Fruit fly (Drosophila melanogaster) whole organism, adult: ENCODE data around the gene CG12672.
A peak's percentile ranks its signal among the peaks of the same experiment; 100 is the strongest.

ENCODE experiments used
- CG11617 ChIP-seq: fragments of 200-800 bp; sonication (Bioruptor generic); optimal IDR thresholded peaks from 2 replicates; lab custom pipeline; 2017; ENCODE audit warnings: mild to moderate bottlenecking, missing biosample characterization, missing genetic modification reagents, missing genetic modification characterization
- CG12768 ChIP-seq: fragments of 200-800 bp; sonication (Bioruptor generic); optimal IDR thresholded peaks from 2 replicates; lab custom pipeline; 2017; ENCODE audit warnings: missing biosample characterization, missing genetic modification characterization, mild to moderate bottlenecking, moderate library complexity, missing genetic modification reagents
- CG1620 ChIP-seq: fragments of 200-800 bp; sonication (Bioruptor generic); optimal IDR thresholded peaks from 2 replicates; lab custom pipeline; 2016; ENCODE audit warnings: missing biosample characterization, missing genetic modification characterization
- CG5204 ChIP-seq: fragments of 200-800 bp; sonication (Bioruptor generic); optimal IDR thresholded peaks from 2 replicates; lab custom pipeline; 2016; ENCODE audit warnings: missing biosample characterization, missing genetic modification characterization
- CG7045 ChIP-seq: fragments of 200-800 bp; sonication (Bioruptor generic); optimal IDR thresholded peaks from 2 replicates; lab custom pipeline; 2017; ENCODE audit warnings: missing biosample characterization, mild to moderate bottlenecking, missing genetic modification characterization
- Clk ChIP-seq: fragments of 200-800 bp; sonication (Bioruptor generic); optimal IDR thresholded peaks from 2 replicates; lab custom pipeline; 2017; ENCODE audit warnings: missing biosample characterization, missing genetic modification characterization
- Crg-1 ChIP-seq: fragments of 200-800 bp; sonication (Bioruptor generic); optimal IDR thresholded peaks from 2 replicates; lab custom pipeline; 2016; ENCODE audit warnings: missing biosample characterization, missing genetic modification characterization
- Hr96 ChIP-seq: fragments of 200-800 bp; sonication (Bioruptor generic); optimal IDR thresholded peaks from 2 replicates; lab custom pipeline; 2016; ENCODE audit warnings: missing biosample characterization, missing genetic modification characterization
- Mnt ChIP-seq: fragments of 200-800 bp; sonication (Bioruptor generic); optimal IDR thresholded peaks from 2 replicates; lab custom pipeline; 2016; ENCODE audit warnings: missing biosample characterization, mild to moderate bottlenecking, missing genetic modification characterization
- bab1 ChIP-seq: fragments of 200-800 bp; sonication (Bioruptor generic); optimal IDR thresholded peaks from 3 replicates; lab custom pipeline; 2019; ENCODE audit warnings: missing biosample characterization, mild to moderate bottlenecking, missing genetic modification characterization, moderate library complexity
- cic ChIP-seq: fragments of 200-800 bp; sonication (Bioruptor generic); optimal IDR thresholded peaks from 2 replicates; lab custom pipeline; 2017; ENCODE audit warnings: missing biosample characterization, mild to moderate bottlenecking, missing genetic modification characterization, moderate library complexity
- cnc ChIP-seq, 2 experiments: fragments of >200 bp; optimal IDR thresholded peaks; 2 replicates each; lab custom pipeline; 2017
- kay ChIP-seq: fragments of 200-800 bp; sonication (Bioruptor generic); peaks from one replicate; lab custom pipeline; 2016; ENCODE audit warnings: missing biosample characterization, missing genetic modification characterization, borderline replicate concordance
- ovo ChIP-seq: fragments of 200-800 bp; sonication (Bioruptor generic); optimal IDR thresholded peaks from 2 replicates; lab custom pipeline; 2016; ENCODE audit warnings: missing biosample characterization, missing genetic modification characterization
- pad ChIP-seq: fragments of 200-800 bp; sonication (Bioruptor generic); optimal IDR thresholded peaks from 3 replicates; lab custom pipeline; 2017; ENCODE audit warnings: missing biosample characterization, missing genetic modification characterization, mild to moderate bottlenecking, moderate library complexity, missing genetic modification reagents
- toe ChIP-seq: fragments of 200-800 bp; sonication (Bioruptor generic); optimal IDR thresholded peaks from 2 replicates; lab custom pipeline; 2016; ENCODE audit warnings: missing biosample characterization, missing genetic modification characterization

The CG12672 gene

dm6 chrX:18009438-18009837, 2.0 kb upstream of the CG12672 start:
- TF ChIP-seq kay (GFP tag; lab: Kevin White, UChicago) (no peak), Crg-1 (GFP tag; lab: Kevin White, UChicago) (no peak), toe (GFP tag; lab: Kevin White, UChicago) (no peak), pad (no peak), Clk (GFP tag; lab: Kevin White, UChicago) (no peak)

- TF ChIP-seq CG7045 (GFP tag; lab: Kevin White, UChicago) (peak; percentile 52), bab1 (GFP tag; lab: Kevin White, UChicago) (no peak)
Measured at dm6 chrX:18003772-18004569, 3.4 kb downstream of the CG12672 start.

dm6 chrX:17995535-17995934, 11.9 kb downstream of the CG12672 start:
- TF ChIP-seq cnc (optimal IDR thresholded peaks at IDR 0.05; lab: Kevin White, UChicago) (no peak), Mnt (GFP tag; lab: Kevin White, UChicago) (no peak), bab1 (GFP tag; lab: Kevin White, UChicago) (no peak)

dm6 chrX:17968134-17968533, 39.3 kb downstream of the CG12672 start:
- TF ChIP-seq CG11617 (GFP tag; lab: Kevin White, UChicago), result no peak
- TF ChIP-seq kay (GFP tag; lab: Kevin White, UChicago), result no peak
- TF ChIP-seq CG5204 (GFP tag; lab: Kevin White, UChicago), result no peak
- TF ChIP-seq Mnt (GFP tag; lab: Kevin White, UChicago), result no peak
- TF ChIP-seq cic (GFP tag; lab: Kevin White, UChicago), result no peak
- TF ChIP-seq bab1 (GFP tag; lab: Kevin White, UChicago), result no peak
- TF ChIP-seq Crg-1 (GFP tag; lab: Kevin White, UChicago), result no peak

- TF ChIP-seq Hr96 (GFP tag; lab: Kevin White, UChicago) (no peak), CG7045 (GFP tag; lab: Kevin White, UChicago) (no peak), toe (GFP tag; lab: Kevin White, UChicago) (no peak), pad (no peak), ovo (GFP tag; lab: Kevin White, UChicago) (no peak), CG11617 (GFP tag; lab: Kevin White, UChicago) (no peak), bab1 (GFP tag; lab: Kevin White, UChicago) (no peak), CG1620 (GFP tag; lab: Kevin White, UChicago) (no peak), Mnt (GFP tag; lab: Kevin White, UChicago) (no peak), CG5204 (GFP tag; lab: Kevin White, UChicago) (no peak), kay (GFP tag; lab: Kevin White, UChicago) (no peak), Clk (GFP tag; lab: Kevin White, UChicago) (no peak), cic (GFP tag; lab: Kevin White, UChicago) (no peak), CG12768 (no peak)
Measured at dm6 chrX:17967046-17967445, 40.4 kb downstream of the CG12672 start.

- peak; percentile 37 for TF ChIP-seq kay (GFP tag; lab: Kevin White, UChicago)
- TF ChIP-seq Crg-1 (GFP tag; lab: Kevin White, UChicago), result no peak
Measured at dm6 chrX:17963008-17963744, 44.2 kb downstream of the CG12672 start.
